Worm (Caenorhabditis elegans): Measurements from ENCODE around the gene srr-10.

ce11 chrV:7774143-7774595, 38.8 kb downstream of the srr-10 start, which contains the start of gene grl-10:
- no peak for TF ChIP-seq zip-11 (GFP tag; IDR thresholded peaks at IDR 0.05)
- TF ChIP-seq aly-2 (tag; optimal IDR thresholded peaks at IDR 0.05) = no peak
- no peak for TF ChIP-seq jun-1 (tag; optimal IDR thresholded peaks at IDR 0.05)
- no peak for TF ChIP-seq zag-1 (tag; optimal IDR thresholded peaks at IDR 0.05)
